Worm (Caenorhabditis elegans): ENCODE measurements around the gene ZK867.2.

The ZK867.2 gene

DNA sequence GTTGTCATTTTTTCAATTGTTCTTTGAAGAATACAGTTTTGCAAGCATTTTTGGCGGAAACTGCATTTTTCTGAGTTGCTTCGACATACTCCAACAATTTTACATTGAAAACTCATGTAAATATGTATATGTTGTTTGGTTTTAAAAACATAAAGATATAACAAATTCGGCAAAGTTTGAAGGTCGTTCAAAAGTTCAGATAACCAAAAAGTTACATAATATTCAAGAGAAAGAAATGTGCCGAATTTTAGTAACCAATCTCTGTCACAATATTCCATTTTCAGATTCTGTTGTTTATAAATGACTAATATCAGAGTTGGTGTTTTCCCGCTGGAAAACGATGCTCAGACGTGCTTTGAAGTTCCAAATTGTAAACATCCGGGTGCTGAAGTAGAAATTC lies at the start of gene ZK867.2:
TSS of gene ZK867.2 (plus strand) at position 301 of the 400 bp plus-strand sequence.
- TF ChIP-seq K12H6.12 (tag; optimal IDR thresholded peaks at IDR 0.05): no peak
- no peak for TF ChIP-seq Y53G8AR.9 (GFP tag; conservative IDR thresholded peaks at IDR 0.05)
- no peak for TF ChIP-seq ztf-26 (tag; optimal IDR thresholded peaks at IDR 0.05)
- no peak for TF ChIP-seq ztf-28 (GFP tag; IDR thresholded peaks at IDR 0.05)
- TF ChIP-seq ztf-25 (GFP tag; IDR thresholded peaks at IDR 0.05): no peak
- no peak for TF ChIP-seq repo-1 (tag; optimal IDR thresholded peaks at IDR 0.05)
- no peak for TF ChIP-seq hlh-12 (tag; optimal IDR thresholded peaks at IDR 0.05)
- no peak for TF ChIP-seq egl-44 (GFP tag; IDR thresholded peaks at IDR 0.05)

DNA sequence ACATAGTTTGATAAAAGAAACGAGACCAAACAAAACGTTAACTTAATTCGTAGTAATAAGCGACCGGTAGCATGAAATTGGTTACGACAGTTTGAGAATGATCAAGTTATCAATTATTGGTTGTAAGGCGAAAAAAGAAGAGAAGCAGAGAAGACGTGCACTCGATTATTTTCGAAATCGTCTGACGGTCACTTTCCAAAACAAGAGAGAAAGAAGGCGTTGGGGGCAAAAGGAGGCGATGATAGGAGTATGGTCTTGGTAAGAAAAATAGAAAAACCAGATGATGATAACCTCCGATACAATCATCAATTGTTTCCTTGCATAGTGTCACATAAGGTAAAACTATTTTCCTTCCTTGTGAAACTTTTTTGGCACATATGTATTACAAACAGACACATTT lies 49.0 kb upstream of the ZK867.2 start:
- TF ChIP-seq F33H1.4 (GFP tag; IDR thresholded peaks at IDR 0.05): no peak
- no peak for TF ChIP-seq hlh-12 (tag; optimal IDR thresholded peaks at IDR 0.05)
- TF ChIP-seq tlf-1 (GFP tag; optimal IDR thresholded peaks at IDR 0.05): no peak
- TF ChIP-seq Y67H2A.10 (GFP tag; conservative IDR thresholded peaks at IDR 0.05): no peak
- no peak for TF ChIP-seq tbp1 (GFP tag; optimal IDR thresholded peaks at IDR 0.05)
- TF ChIP-seq atf-7 (tag; optimal IDR thresholded peaks at IDR 0.05): no peak
- TF ChIP-seq bed-2 (GFP tag; IDR thresholded peaks at IDR 0.05): no peak
- TF ChIP-seq attf-5 (GFP tag; optimal IDR thresholded peaks at IDR 0.05): no peak
- TF ChIP-seq ceh-100 (GFP tag; IDR thresholded peaks at IDR 0.05): no peak
- no peak for TF ChIP-seq K11D2.4 (GFP tag; IDR thresholded peaks at IDR 0.05)
- TF ChIP-seq ccch-3 (GFP tag; optimal IDR thresholded peaks at IDR 0.05): no peak
- TF ChIP-seq ekl-4 (GFP tag; IDR thresholded peaks at IDR 0.05): no peak
- TF ChIP-seq mcd-1 (GFP tag; IDR thresholded peaks at IDR 0.05): no peak

DNA sequence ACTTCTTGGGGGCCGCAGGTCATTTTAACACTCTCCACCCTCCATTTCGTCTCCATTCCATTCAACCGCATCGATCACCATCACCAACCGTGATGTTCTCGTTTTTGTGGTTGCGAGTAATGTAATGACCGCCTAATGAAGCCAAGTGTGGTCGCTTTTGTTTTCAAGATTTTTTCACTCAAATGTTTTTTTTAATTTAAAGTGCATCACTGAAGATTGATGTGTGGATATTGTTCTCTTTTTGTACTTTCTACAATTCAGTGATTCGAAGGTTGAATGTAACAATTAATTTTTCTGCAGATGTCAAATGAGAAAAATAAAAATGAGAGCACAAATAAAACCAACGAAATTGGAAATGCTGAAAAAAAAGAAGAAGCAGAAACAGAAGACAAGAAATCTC lies 47.8 kb upstream of the ZK867.2 start, which contains the start of gene pgp-10:
TSS of gene pgp-10 (plus strand) at position 301 of the 400 bp plus-strand sequence.
- TF ChIP-seq ceh-27 (GFP tag; optimal IDR thresholded peaks at IDR 0.05): no peak
- no peak for TF ChIP-seq D2030.7 (GFP tag; IDR thresholded peaks at IDR 0.05)
- no peak for TF ChIP-seq F39B2.1 (GFP tag; IDR thresholded peaks at IDR 0.05)
- no peak for TF ChIP-seq sea-2 (GFP tag; IDR thresholded peaks at IDR 0.05)
- no peak for TF ChIP-seq snpc-1.3 (tag; optimal IDR thresholded peaks at IDR 0.05; ENCODE audit: insufficient read depth)
- TF ChIP-seq tbx-9 (tag; optimal IDR thresholded peaks at IDR 0.05; ENCODE audit: borderline replicate concordance): no peak
- no peak for TF ChIP-seq unc-130 (GFP tag; optimal IDR thresholded peaks at IDR 0.05)
- no peak for TF ChIP-seq nhr-90 (tag; optimal IDR thresholded peaks at IDR 0.05)
- no peak for TF ChIP-seq dox-1 (GFP tag; IDR thresholded peaks at IDR 0.05)
- no peak for TF ChIP-seq dpl-1 (GFP tag; optimal IDR thresholded peaks at IDR 0.05)
- no peak for TF ChIP-seq ama-1 (optimal IDR thresholded peaks at IDR 0.05)
- no peak for TF ChIP-seq ama-1 (GFP tag; optimal IDR thresholded peaks at IDR 0.05)
- TF ChIP-seq Y56A3A.18 (GFP tag; IDR thresholded peaks at IDR 0.05): no peak

DNA sequence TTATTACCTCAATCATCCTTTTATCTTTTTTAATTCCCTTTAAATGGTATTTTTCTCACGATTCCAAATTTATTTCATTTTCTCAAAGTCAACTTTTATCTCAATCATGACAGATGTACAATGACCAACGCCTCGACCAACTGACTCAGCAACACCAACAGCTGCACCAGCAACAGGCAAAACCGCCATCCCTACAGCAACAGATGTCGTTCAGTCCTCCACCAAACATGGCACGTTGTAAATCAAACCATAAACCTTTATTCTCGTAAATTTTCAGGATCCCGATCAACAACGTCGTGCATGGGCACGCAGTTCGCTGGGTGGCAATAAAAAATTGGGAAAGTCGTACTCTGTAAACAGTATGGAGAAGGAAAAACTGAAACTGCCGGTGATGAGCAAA lies 43.8 kb upstream of the ZK867.2 start:
- TF ChIP-seq Y67H2A.10 (GFP tag; conservative IDR thresholded peaks at IDR 0.05) (no peak), lin-40 (tag; optimal IDR thresholded peaks at IDR 0.05) (no peak), madf-3 (GFP tag; IDR thresholded peaks at IDR 0.05) (no peak), T26A5.8 (tag; optimal IDR thresholded peaks at IDR 0.05) (no peak), egl-18 (GFP tag; IDR thresholded peaks at IDR 0.05) (no peak), gei-17 (GFP tag; optimal IDR thresholded peaks at IDR 0.05) (no peak), snpc-4 (GFP tag; optimal IDR thresholded peaks at IDR 0.05) (no peak), snpc-4 (tag; optimal IDR thresholded peaks at IDR 0.05) (no peak), aptf-3 (GFP tag; IDR thresholded peaks at IDR 0.05) (no peak)
